Worm (Caenorhabditis elegans) whole organism, L4 larva: ENCODE data around the gene F09E5.7.

Experiments
- D1046.2 ChIP-seq: fragments of 200-800 bp; sonication (Bioruptor generic); IDR thresholded peaks from 2 replicates; pipeline ENCODE4 v1.3.6; 2022; ENCODE audit warnings: missing genetic modification characterization, missing compliant biosample characterization
- F26F4.8 ChIP-seq: fragments of 200-800 bp; sonication (Bioruptor generic); conservative IDR thresholded peaks from 2 replicates; pipeline ENCODE4 v1.3.6; 2022; ENCODE audit warnings: missing genetic modification characterization, missing compliant biosample characterization
- F49E8.2 ChIP-seq: sonication (generic microtip); optimal IDR thresholded peaks from 2 replicates; lab custom pipeline; 2016; ENCODE audit warnings: missing compliant biosample characterization, mild to moderate bottlenecking, missing genetic modification characterization, borderline replicate concordance
- R02D3.7 ChIP-seq: fragments of 150-350 bp; sonication (generic microtip); optimal IDR thresholded peaks from 3 replicates; lab custom pipeline; 2014; ENCODE audit warnings: missing biosample characterization, missing genetic modification characterization
- T20F7.1 ChIP-seq: fragments of 200-800 bp; sonication (Bioruptor generic); optimal IDR thresholded peaks from 2 replicates; lab custom pipeline; 2018; ENCODE audit warnings: mild to moderate bottlenecking, missing genetic modification characterization, missing compliant biosample characterization
- T26A8.4 ChIP-seq: fragments of 200-800 bp; sonication (Bioruptor generic); IDR thresholded peaks from 2 replicates; pipeline ENCODE4 v1.3.6; 2022; ENCODE audit warnings: missing genetic modification characterization, missing compliant biosample characterization
- Y5F2A.4 ChIP-seq: fragments of 200-800 bp; sonication (Bioruptor generic); optimal IDR thresholded peaks from 2 replicates; lab custom pipeline; 2018; ENCODE audit warnings: mild to moderate bottlenecking, missing genetic modification characterization, missing compliant biosample characterization
- ZK546.5 ChIP-seq, 2 experiments: sonication (generic microtip); optimal IDR thresholded peaks; 2 replicates each; lab custom pipeline; 2017; ENCODE audit warnings: missing biosample characterization in 2 of 2, missing genetic modification characterization in 2 of 2
- ceh-20 ChIP-seq: fragments of 200-800 bp; sonication (Bioruptor generic); IDR thresholded peaks from 2 replicates; pipeline ENCODE4 v1.3.6; 2022; ENCODE audit warnings: missing genetic modification reagents, missing genetic modification characterization, missing compliant biosample characterization
- ceh-28 ChIP-seq: fragments of 150-350 bp; optimal IDR thresholded peaks from 2 replicates; lab custom pipeline; 2014; ENCODE audit warnings: missing biosample characterization, missing genetic modification reagents, missing genetic modification characterization
- ceh-32 ChIP-seq: sonication (generic microtip); optimal IDR thresholded peaks from 2 replicates; lab custom pipeline; 2016; ENCODE audit warnings: mild to moderate bottlenecking, missing genetic modification characterization, missing compliant biosample characterization; ENCODE audit not compliant: poor library complexity
- ceh-44 ChIP-seq: fragments of 200-800 bp; sonication (Bioruptor generic); IDR thresholded peaks from 2 replicates; pipeline ENCODE4 v1.3.6; 2022; ENCODE audit warnings: missing genetic modification reagents, missing genetic modification characterization, missing compliant biosample characterization
- ceh-62 ChIP-seq: sonication (generic microtip); optimal IDR thresholded peaks from 2 replicates; lab custom pipeline; 2017; ENCODE audit warnings: missing biosample characterization, missing genetic modification characterization
- ces-1 ChIP-seq: fragments of 150-350 bp; sonication (generic microtip); optimal IDR thresholded peaks from 4 replicates; lab custom pipeline; 2014; ENCODE audit warnings: missing biosample characterization, missing genetic modification reagents, missing genetic modification characterization
- cey-2 ChIP-seq: sonication (generic microtip); optimal IDR thresholded peaks from 3 replicates; lab custom pipeline; 2017; ENCODE audit warnings: missing genetic modification characterization, mild to moderate bottlenecking, missing compliant biosample characterization, antibody characterized with exemption, borderline replicate concordance; ENCODE audit not compliant: insufficient read depth
- daf-16 ChIP-seq, 3 experiments: sonication (generic microtip); optimal IDR thresholded peaks; 2 replicates each; lab custom pipeline; 2016 to 2017; ENCODE audit warnings: missing genetic modification characterization in 3 of 3, missing genetic modification reagents in 3 of 3, mild to moderate bottlenecking in 2 of 3, missing compliant biosample characterization in 2 of 3, missing biosample characterization in 1 of 3, moderate library complexity in 1 of 3
- daf-8 ChIP-seq: fragments of 200-800 bp; sonication (Bioruptor generic); IDR thresholded peaks from 2 replicates; pipeline ENCODE4 v1.3.6; 2022; ENCODE audit warnings: missing genetic modification characterization, missing compliant biosample characterization
- dmd-8 ChIP-seq: fragments of 200-800 bp; sonication (Bioruptor generic); IDR thresholded peaks from 2 replicates; pipeline ENCODE4 v1.3.6; 2022; ENCODE audit warnings: missing genetic modification characterization, missing compliant biosample characterization
- dpl-1 ChIP-seq: fragments of 150-350 bp; optimal IDR thresholded peaks from 2 replicates; lab custom pipeline; 2014; ENCODE audit warnings: missing biosample characterization, missing genetic modification reagents, missing genetic modification characterization
- egl-27 ChIP-seq: sonication (generic microtip); optimal IDR thresholded peaks from 3 replicates; lab custom pipeline; 2017; ENCODE audit warnings: missing biosample characterization, missing genetic modification reagents, missing genetic modification characterization
- egl-43 ChIP-seq: fragments of 200-800 bp; sonication (Bioruptor generic); IDR thresholded peaks from 2 replicates; pipeline ENCODE4 v1.3.6; 2022; ENCODE audit warnings: missing genetic modification reagents, missing genetic modification characterization, missing compliant biosample characterization
- fkh-10 ChIP-seq: fragments of 150-350 bp; optimal IDR thresholded peaks from 2 replicates; lab custom pipeline; 2014; ENCODE audit warnings: missing biosample characterization, missing genetic modification reagents, missing genetic modification characterization
- gei-8 ChIP-seq: fragments of 200-800 bp; sonication (Bioruptor generic); optimal IDR thresholded peaks from 2 replicates; lab custom pipeline; 2018; ENCODE audit warnings: mild to moderate bottlenecking, missing genetic modification characterization, missing compliant biosample characterization
- hif-1 ChIP-seq, 2 experiments: sonication (generic microtip); optimal IDR thresholded peaks; 2 replicates each; lab custom pipeline; 2016 to 2017; ENCODE audit warnings: missing compliant biosample characterization in 2 of 2, missing genetic modification characterization in 2 of 2, missing genetic modification reagents in 2 of 2, missing genotype in 2 of 2, mild to moderate bottlenecking in 1 of 2
- lim-7 ChIP-seq: fragments of 200-800 bp; sonication (Bioruptor generic); IDR thresholded peaks from 2 replicates; pipeline ENCODE4 v1.3.6; 2022; ENCODE audit warnings: missing genetic modification characterization, missing compliant biosample characterization
- lir-3 ChIP-seq: sonication (generic microtip); optimal IDR thresholded peaks from 2 replicates; lab custom pipeline; 2016; ENCODE audit warnings: mild to moderate bottlenecking, missing genetic modification characterization, missing compliant biosample characterization
- lsy-2 ChIP-seq, 2 experiments: fragments of 150-350 bp in 1 of 2; sonication (generic microtip) in 1 of 2; optimal IDR thresholded peaks; 2 replicates each; lab custom pipeline; 2014 to 2017; ENCODE audit warnings: missing biosample characterization in 2 of 2, missing genetic modification characterization in 2 of 2
- madf-5 ChIP-seq, 2 experiments: fragments of 200-800 bp; sonication (Bioruptor generic); IDR thresholded peaks; 2 replicates each; pipeline ENCODE4 v1.3.6; 2022; ENCODE audit warnings: missing compliant biosample characterization in 2 of 2, missing genetic modification characterization in 2 of 2
- madf-9 ChIP-seq: fragments of 200-800 bp; sonication (Bioruptor generic); conservative IDR thresholded peaks from 2 replicates; pipeline ENCODE4 v1.3.6; 2022; ENCODE audit warnings: missing genetic modification reagents, missing genetic modification characterization, missing compliant biosample characterization
- mdl-1 ChIP-seq, 2 experiments: fragments of 150-350 bp in 1 of 2; sonication (generic microtip) in 1 of 2; optimal IDR thresholded peaks; 2 replicates each; lab custom pipeline; 2014 to 2017; ENCODE audit warnings: missing biosample characterization in 2 of 2, missing genetic modification characterization in 2 of 2
- mdt-29 ChIP-seq: fragments of 200-800 bp; sonication (Bioruptor generic); IDR thresholded peaks from 2 replicates; pipeline ENCODE4 v1.3.6; 2022; ENCODE audit warnings: missing genetic modification reagents, missing genetic modification characterization, missing compliant biosample characterization
- nhr-102 ChIP-seq: sonication (generic microtip); optimal IDR thresholded peaks from 2 replicates; lab custom pipeline; 2016; ENCODE audit warnings: mild to moderate bottlenecking, missing genetic modification characterization, moderate library complexity, missing compliant biosample characterization
- nhr-11 ChIP-seq: fragments of 150-350 bp; optimal IDR thresholded peaks from 2 replicates; lab custom pipeline; 2014; ENCODE audit warnings: missing biosample characterization, missing genetic modification characterization
- nhr-28 ChIP-seq: fragments of 150-350 bp; optimal IDR thresholded peaks from 2 replicates; lab custom pipeline; 2014; ENCODE audit warnings: missing biosample characterization, missing genetic modification characterization
- nhr-41 ChIP-seq: fragments of 200-800 bp; sonication (Bioruptor generic); IDR thresholded peaks from 2 replicates; pipeline ENCODE4 v1.3.6; 2022; ENCODE audit warnings: missing genetic modification reagents, missing genetic modification characterization, missing compliant biosample characterization
- nhr-48 ChIP-seq: sonication (generic microtip); optimal IDR thresholded peaks from 2 replicates; lab custom pipeline; 2016; ENCODE audit warnings: mild to moderate bottlenecking, missing genetic modification characterization, missing compliant biosample characterization
- pqm-1 ChIP-seq: sonication (generic microtip); optimal IDR thresholded peaks from 2 replicates; lab custom pipeline; 2017; ENCODE audit warnings: missing biosample characterization, missing genetic modification characterization
- rbr-2 ChIP-seq: sonication (generic microtip); optimal IDR thresholded peaks from 2 replicates; lab custom pipeline; 2016; ENCODE audit warnings: missing genotype, missing genetic modification characterization, missing compliant biosample characterization
- skn-1 ChIP-seq: fragments of 150-350 bp; optimal IDR thresholded peaks from 2 replicates; lab custom pipeline; 2014; ENCODE audit warnings: missing biosample characterization, missing genetic modification characterization
- snpc-4 ChIP-seq: fragments of 150-350 bp; optimal IDR thresholded peaks from 2 replicates; lab custom pipeline; 2014; ENCODE audit warnings: missing biosample characterization, missing genetic modification characterization
- unc-130 ChIP-seq: sonication (generic microtip); optimal IDR thresholded peaks from 2 replicates; lab custom pipeline; 2016; ENCODE audit warnings: missing genetic modification reagents, missing genetic modification characterization, missing compliant biosample characterization
- unc-39 ChIP-seq: sonication (generic microtip); optimal IDR thresholded peaks from 2 replicates; lab custom pipeline; 2017; ENCODE audit warnings: missing biosample characterization, missing genetic modification characterization
- unc-62 ChIP-seq, 3 experiments: fragments of 150-350 bp in 1 of 3; sonication (generic microtip); optimal IDR thresholded peaks in 2 of 3; peaks in 1 of 3; 1 replicate in 1 of 3; 2 replicates in 2 of 3; lab custom pipeline; 2014 to 2017; ENCODE audit warnings: missing biosample characterization in 3 of 3, missing genetic modification characterization in 3 of 3, missing genetic modification reagents in 3 of 3, missing genotype in 1 of 3
- vab-7 ChIP-seq: fragments of 200-800 bp; sonication (Bioruptor generic); IDR thresholded peaks from 2 replicates; pipeline ENCODE4 v1.3.6; 2022; ENCODE audit warnings: missing genetic modification reagents, missing genetic modification characterization, missing compliant biosample characterization
- zfp-2 ChIP-seq: sonication (generic microtip); optimal IDR thresholded peaks from 2 replicates; lab custom pipeline; 2016; ENCODE audit warnings: mild to moderate bottlenecking, missing genetic modification characterization, missing compliant biosample characterization
- zfp-3 ChIP-seq: fragments of 200-800 bp; sonication (Bioruptor generic); conservative IDR thresholded peaks from 2 replicates; pipeline ENCODE4 v1.3.6; 2022; ENCODE audit warnings: missing genetic modification reagents, missing genetic modification characterization, missing compliant biosample characterization
- zip-11 ChIP-seq: fragments of 200-800 bp; sonication (Bioruptor generic); IDR thresholded peaks from 2 replicates; pipeline ENCODE4 v1.3.6; 2022; ENCODE audit warnings: missing genetic modification characterization, missing compliant biosample characterization
- zip-2 ChIP-seq: fragments of 150-350 bp; optimal IDR thresholded peaks from 2 replicates; lab custom pipeline; 2014; ENCODE audit warnings: missing biosample characterization, missing genetic modification characterization

F09E5.7 gene

DNA sequence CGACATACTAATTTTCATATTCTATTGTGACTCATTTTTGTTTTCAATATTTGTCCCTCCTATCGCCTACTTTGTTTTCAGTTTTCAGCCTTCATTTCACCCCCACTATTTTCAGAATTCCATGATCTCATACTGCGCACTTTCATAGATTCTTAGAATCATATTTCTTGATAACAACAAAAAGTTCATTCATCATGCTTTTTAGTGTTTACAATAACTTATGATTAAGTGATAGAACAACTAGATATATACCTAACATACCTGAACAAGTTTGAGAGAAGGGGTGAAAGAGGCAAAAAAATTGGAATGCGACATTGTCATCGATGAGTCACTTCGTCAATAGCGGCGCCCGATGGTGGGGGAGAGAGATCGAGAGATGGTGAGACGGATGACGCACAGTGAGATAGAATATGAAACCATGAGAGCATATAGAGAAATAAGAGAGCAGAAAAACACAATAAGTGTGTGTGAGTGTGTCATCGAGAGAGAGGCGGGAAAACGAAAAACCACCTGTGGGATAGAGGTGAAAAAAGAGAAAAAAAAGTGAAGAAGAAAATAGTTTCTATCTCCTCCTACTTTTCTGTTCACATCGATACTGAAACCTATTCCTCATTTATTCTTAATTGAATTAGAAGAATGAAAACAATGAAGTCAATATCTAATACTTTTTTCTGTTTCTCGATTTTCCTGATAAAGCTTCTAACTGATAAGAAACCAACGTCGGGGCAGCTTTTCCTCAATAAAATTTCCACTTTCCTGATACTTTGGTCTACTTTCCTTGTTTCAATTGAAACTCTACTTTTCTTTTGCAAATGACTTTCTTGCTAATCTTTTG lies 15.0 kb upstream of the F09E5.7 start:
- TF ChIP-seq daf-8 (GFP tag; lab: Robert Waterston, UW) (no peak), ceh-62 (no peak), lim-7 (GFP tag; lab: Robert Waterston, UW) (no peak), dmd-8 (GFP tag; lab: Robert Waterston, UW) (no peak), T26A8.4 (GFP tag; lab: Robert Waterston, UW) (peak; percentile 51; the same call in 1 of the 2 replicates), ceh-44 (GFP tag; lab: Robert Waterston, UW) (no peak), nhr-11 (peak; percentile 80), unc-39 (tag; lab: Kevin White, UChicago) (no peak), dpl-1 (GFP tag; lab: Kevin White, UChicago) (peak; percentile 45), madf-9 (GFP tag; lab: Robert Waterston, UW) (no peak), nhr-48 (tag; lab: Kevin White, UChicago) (peak; percentile 36), rbr-2 (tag; lab: Kevin White, UChicago) (peak; percentile 84), snpc-4 (no peak), egl-27 (peak; percentile 4), madf-5 (GFP tag; IDR thresholded peaks at IDR 0.05; lab: Robert Waterston, UW) (0 out of 4 replicates have a peak, but pooled peaks of 1 of the 2 experiments have one; percentile 31), hif-1 (tag; optimal IDR thresholded peaks at IDR 0.05; lab: Kevin White, UChicago) (peak in 1 of 2 experiments; percentile 27), zip-11 (no peak), mdl-1 (tag; optimal IDR thresholded peaks at IDR 0.05; lab: Kevin White, UChicago) (peak; percentile 37 to 59), ces-1 (GFP tag; lab: Kevin White, UChicago) (peak; percentile 29), zfp-3 (GFP tag; lab: Robert Waterston, UW) (no peak), nhr-41 (GFP tag; lab: Robert Waterston, UW) (no peak), unc-130 (GFP tag; lab: Kevin White, UChicago) (no peak), F49E8.2 (tag; lab: Kevin White, UChicago) (no peak), fkh-10 (GFP tag; lab: Kevin White, UChicago) (peak; percentile 40), nhr-102 (tag; lab: Kevin White, UChicago) (no peak), T20F7.1 (no peak), lir-3 (tag; lab: Kevin White, UChicago) (no peak), D1046.2 (GFP tag; lab: Robert Waterston, UW) (no peak), lsy-2 (tag; optimal IDR thresholded peaks at IDR 0.05; lab: Kevin White, UChicago) (peak; percentile 27 to 72), mdt-29 (no peak), egl-43 (GFP tag; lab: Robert Waterston, UW) (peak; percentile 73), ceh-20 (GFP tag; lab: Robert Waterston, UW) (peak; percentile 25; the same call in 1 of the 2 replicates), F26F4.8 (GFP tag; lab: Robert Waterston, UW) (no peak), nhr-28 (peak; percentile 67), unc-62 (GFP tag; optimal IDR thresholded peaks at IDR 0.05 in 1 of 2; lab: Kevin White, UChicago) (peak in 1 of 2 experiments; percentile 92), unc-62 (tag; optimal IDR thresholded peaks at IDR 0.05; lab: Kevin White, UChicago) (no peak), ZK546.5 (tag; optimal IDR thresholded peaks at IDR 0.05; lab: Kevin White, UChicago) (no peak), Y5F2A.4 (no peak), R02D3.7 (no peak), skn-1 (tag; lab: Kevin White, UChicago) (no peak), gei-8 (no peak), zip-2 (tag; lab: Kevin White, UChicago) (no peak), vab-7 (GFP tag; lab: Robert Waterston, UW) (no peak), cey-2 (tag; lab: Kevin White, UChicago) (no peak), daf-16 (GFP tag; optimal IDR thresholded peaks at IDR 0.05; lab: Kevin White, UChicago) (no peak), daf-16 (tag; optimal IDR thresholded peaks at IDR 0.05; lab: Kevin White, UChicago) (peak; percentile 71), zfp-2 (tag; lab: Kevin White, UChicago) (no peak), pqm-1 (tag; lab: Kevin White, UChicago) (peak; percentile 38), ceh-32 (peak; percentile 12), ceh-28 (tag; lab: Kevin White, UChicago) (peak; percentile 30)
